Fruit fly (Drosophila melanogaster) whole organism, adult: ENCODE data around the gene CG42238.

ENCODE experiments used
- CG11617 ChIP-seq: fragments of 200-800 bp; sonication (Bioruptor generic); optimal IDR thresholded peaks from 2 replicates; lab custom pipeline; 2017; ENCODE audit warnings: mild to moderate bottlenecking, missing biosample characterization, missing genetic modification reagents, missing genetic modification characterization
- CG14711 ChIP-seq: fragments of 200-800 bp; sonication (Bioruptor generic); optimal IDR thresholded peaks from 2 replicates; lab custom pipeline; 2018; ENCODE audit warnings: missing biosample characterization, mild to moderate bottlenecking, missing genetic modification characterization, moderate library complexity
- CG1620 ChIP-seq: fragments of 200-800 bp; sonication (Bioruptor generic); optimal IDR thresholded peaks from 2 replicates; lab custom pipeline; 2016; ENCODE audit warnings: missing biosample characterization, missing genetic modification characterization
- CG33017 ChIP-seq: fragments of 200-800 bp; sonication (Bioruptor generic); optimal IDR thresholded peaks from 2 replicates; lab custom pipeline; 2018; ENCODE audit warnings: missing biosample characterization, mild to moderate bottlenecking, missing genetic modification characterization, moderate library complexity
- CG5204 ChIP-seq: fragments of 200-800 bp; sonication (Bioruptor generic); optimal IDR thresholded peaks from 2 replicates; lab custom pipeline; 2016; ENCODE audit warnings: missing biosample characterization, missing genetic modification characterization
- CG7045 ChIP-seq: fragments of 200-800 bp; sonication (Bioruptor generic); optimal IDR thresholded peaks from 2 replicates; lab custom pipeline; 2017; ENCODE audit warnings: missing biosample characterization, mild to moderate bottlenecking, missing genetic modification characterization
- CG7101 ChIP-seq: fragments of 200-800 bp; sonication (Bioruptor generic); optimal IDR thresholded peaks from 2 replicates; lab custom pipeline; 2018; ENCODE audit warnings: missing biosample characterization, mild to moderate bottlenecking, missing genetic modification characterization, moderate library complexity
- Crg-1 ChIP-seq: fragments of 200-800 bp; sonication (Bioruptor generic); optimal IDR thresholded peaks from 2 replicates; lab custom pipeline; 2016; ENCODE audit warnings: missing biosample characterization, missing genetic modification characterization
- Hr96 ChIP-seq: fragments of 200-800 bp; sonication (Bioruptor generic); optimal IDR thresholded peaks from 2 replicates; lab custom pipeline; 2016; ENCODE audit warnings: missing biosample characterization, missing genetic modification characterization
- Mnt ChIP-seq: fragments of 200-800 bp; sonication (Bioruptor generic); optimal IDR thresholded peaks from 2 replicates; lab custom pipeline; 2016; ENCODE audit warnings: missing biosample characterization, mild to moderate bottlenecking, missing genetic modification characterization
- cnc ChIP-seq, 2 experiments: fragments of >200 bp; optimal IDR thresholded peaks; 2 replicates each; lab custom pipeline; 2017
- kay ChIP-seq: fragments of 200-800 bp; sonication (Bioruptor generic); peaks from one replicate; lab custom pipeline; 2016; ENCODE audit warnings: missing biosample characterization, missing genetic modification characterization, borderline replicate concordance
- ovo ChIP-seq: fragments of 200-800 bp; sonication (Bioruptor generic); optimal IDR thresholded peaks from 2 replicates; lab custom pipeline; 2016; ENCODE audit warnings: missing biosample characterization, missing genetic modification characterization
- tj ChIP-seq: fragments of 200-800 bp; sonication (Bioruptor generic); optimal IDR thresholded peaks from 3 replicates; lab custom pipeline; 2017; ENCODE audit warnings: missing biosample characterization, mild to moderate bottlenecking, missing genetic modification characterization, moderate library complexity

- TF ChIP-seq CG7045 (GFP tag; lab: Kevin White, UChicago) (no peak), CG5204 (GFP tag; lab: Kevin White, UChicago) (no peak), ovo (GFP tag; lab: Kevin White, UChicago) (no peak), Crg-1 (no peak), CG11617 (GFP tag; lab: Kevin White, UChicago) (no peak), tj (GFP tag; lab: Kevin White, UChicago) (no peak), Mnt (GFP tag; lab: Kevin White, UChicago) (no peak), kay (GFP tag; lab: Kevin White, UChicago) (no peak), CG7101 (tag; lab: Kevin White, UChicago) (no peak), CG33017 (tag; lab: Kevin White, UChicago) (no peak), CG1620 (no peak), CG14711 (tag; lab: Kevin White, UChicago) (no peak), Hr96 (GFP tag; lab: Kevin White, UChicago) (no peak), cnc (optimal IDR thresholded peaks at IDR 0.05; lab: Kevin White, UChicago) (no peak)
Measured at dm6 chr2L:20957266-20957665, 94.7 kb downstream of the CG42238 start.
